Worm (Caenorhabditis elegans) whole organism, L4 larva: ENCODE data around the gene fog-2.

ENCODE experiments used
- ZK546.5 ChIP-seq, 2 experiments: sonication (generic microtip); optimal IDR thresholded peaks; 2 replicates each; lab custom pipeline; 2017; ENCODE audit warnings: missing biosample characterization in 2 of 2, missing genetic modification characterization in 2 of 2
- aly-2 ChIP-seq: sonication (generic microtip); optimal IDR thresholded peaks from 2 replicates; lab custom pipeline; 2018; ENCODE audit warnings: missing biosample characterization, missing genetic modification characterization
- ama-1 ChIP-seq: fragments of 150-350 bp; optimal IDR thresholded peaks from 2 replicates; lab custom pipeline; 2014; ENCODE audit warnings: inconsistent platforms, mixed read lengths
- ceh-82 ChIP-seq: sonication (generic microtip); optimal IDR thresholded peaks from 2 replicates; lab custom pipeline; 2017; ENCODE audit warnings: missing biosample characterization, missing genetic modification characterization
- daf-8 ChIP-seq: fragments of 200-800 bp; sonication (Bioruptor generic); IDR thresholded peaks from 2 replicates; pipeline ENCODE4 v1.3.6; 2022; ENCODE audit warnings: missing genetic modification characterization, missing compliant biosample characterization
- egl-27 ChIP-seq: sonication (generic microtip); optimal IDR thresholded peaks from 3 replicates; lab custom pipeline; 2017; ENCODE audit warnings: missing biosample characterization, missing genetic modification reagents, missing genetic modification characterization
- egl-43 ChIP-seq: fragments of 200-800 bp; sonication (Bioruptor generic); IDR thresholded peaks from 2 replicates; pipeline ENCODE4 v1.3.6; 2022; ENCODE audit warnings: missing genetic modification reagents, missing genetic modification characterization, missing compliant biosample characterization
- lsy-2 ChIP-seq, 2 experiments: fragments of 150-350 bp in 1 of 2; sonication (generic microtip) in 1 of 2; optimal IDR thresholded peaks; 2 replicates each; lab custom pipeline; 2014 to 2017; ENCODE audit warnings: missing biosample characterization in 2 of 2, missing genetic modification characterization in 2 of 2
- nhr-111 ChIP-seq: fragments of 200-800 bp; sonication (Bioruptor generic); optimal IDR thresholded peaks from 2 replicates; lab custom pipeline; 2018; ENCODE audit warnings: mild to moderate bottlenecking, missing genetic modification characterization, missing compliant biosample characterization
- nhr-237 ChIP-seq: sonication (generic microtip); optimal IDR thresholded peaks from 2 replicates; lab custom pipeline; 2017; ENCODE audit warnings: missing biosample characterization, missing genetic modification characterization
- nhr-77 ChIP-seq: fragments of 150-350 bp; optimal IDR thresholded peaks from 2 replicates; lab custom pipeline; 2014; ENCODE audit warnings: missing biosample characterization, missing genetic modification characterization
- pqm-1 ChIP-seq: sonication (generic microtip); optimal IDR thresholded peaks from 2 replicates; lab custom pipeline; 2017; ENCODE audit warnings: missing biosample characterization, missing genetic modification characterization
- skn-1 ChIP-seq: fragments of 150-350 bp; optimal IDR thresholded peaks from 2 replicates; lab custom pipeline; 2014; ENCODE audit warnings: missing biosample characterization, missing genetic modification characterization
- zag-1 ChIP-seq: fragments of 150-350 bp; optimal IDR thresholded peaks from 2 replicates; lab custom pipeline; 2014; ENCODE audit warnings: missing biosample characterization, missing genetic modification characterization

- TF ChIP-seq pqm-1, result no peak
- no peak for TF ChIP-seq nhr-77 (tag; lab: Kevin White, UChicago)
- TF ChIP-seq ama-1 (lab: Kevin White, UChicago), result no peak
- TF ChIP-seq zag-1 (tag; lab: Kevin White, UChicago), result no peak
- no peak for TF ChIP-seq lsy-2 (tag; optimal IDR thresholded peaks at IDR 0.05; lab: Kevin White, UChicago)
- no peak for TF ChIP-seq aly-2 (tag; lab: Kevin White, UChicago)
- TF ChIP-seq egl-27 (tag; lab: Kevin White, UChicago), result no peak
- no peak for TF ChIP-seq nhr-111
- no peak for TF ChIP-seq nhr-237
- no peak for TF ChIP-seq skn-1 (tag; lab: Kevin White, UChicago)
- TF ChIP-seq daf-8 (GFP tag; lab: Robert Waterston, UW), result no peak
- no peak for TF ChIP-seq ZK546.5 (tag; optimal IDR thresholded peaks at IDR 0.05; lab: Kevin White, UChicago)
- no peak for TF ChIP-seq ceh-82
- no peak for TF ChIP-seq egl-43 (GFP tag; lab: Robert Waterston, UW)
Observed at ce11 chrV:20161781-20162289, 37.2 kb upstream of the fog-2 start.
